Worm (Caenorhabditis elegans): ENCODE measurements around the gene C55A1.11.

DNA sequence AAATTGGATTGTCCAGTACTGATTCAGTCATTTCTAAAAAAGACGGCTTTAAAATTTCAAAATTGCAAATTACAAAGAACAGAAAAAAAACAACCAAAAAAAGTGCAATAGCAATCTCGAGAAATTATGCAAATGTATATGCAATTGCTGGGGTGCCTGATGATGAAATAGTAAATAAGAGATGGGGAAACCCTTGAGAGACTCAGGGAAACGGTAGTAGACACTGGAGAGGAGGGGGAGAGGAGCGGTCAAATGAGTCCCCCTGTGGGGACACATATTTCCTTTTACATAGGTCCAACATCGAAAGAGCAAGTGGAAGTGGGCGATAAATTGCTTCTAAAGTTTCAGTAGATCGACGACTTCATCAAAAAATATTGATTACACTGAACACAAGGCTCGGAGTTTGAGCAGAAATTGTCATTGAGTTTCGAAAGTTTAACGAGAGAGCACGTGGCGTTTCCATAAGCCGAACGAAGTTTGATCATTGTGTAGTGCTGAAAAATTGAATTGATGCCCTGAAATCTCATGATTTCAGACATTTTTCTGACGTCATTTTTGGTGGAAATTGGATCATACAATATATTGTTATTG lies 15.2 kb upstream of the C55A1.11 start, which contains the start of the genes fbxa-153 and str-12:
- TF ChIP-seq pqm-1 (tag; optimal IDR thresholded peaks at IDR 0.05): no peak
- no peak for TF ChIP-seq elt-1 (tag; optimal IDR thresholded peaks at IDR 0.05)
- TF ChIP-seq nhr-25 (tag; optimal IDR thresholded peaks at IDR 0.05): no peak
- no peak for TF ChIP-seq unc-62 (GFP tag; optimal IDR thresholded peaks at IDR 0.05)
- no peak for TF ChIP-seq nhr-11 (tag; optimal IDR thresholded peaks at IDR 0.05)
- TF ChIP-seq nfya-1 (tag; optimal IDR thresholded peaks at IDR 0.05; ENCODE audit: insufficient read depth): no peak
- TF ChIP-seq eor-1 (tag; optimal IDR thresholded peaks at IDR 0.05): no peak
- TF ChIP-seq snpc-4 (tag; optimal IDR thresholded peaks at IDR 0.05): peak; percentile 23
- TF ChIP-seq ama-1 (optimal IDR thresholded peaks at IDR 0.05): no peak
- TF ChIP-seq ceh-9 (tag; optimal IDR thresholded peaks at IDR 0.05): no peak

Measured in whole organism, L3 larva.